Fruit fly (Drosophila melanogaster) whole organism, prepupa: ENCODE measurements around the gene CG33493.

Experiments used
- Blimp-1 ChIP-seq: fragments of 200-800 bp; sonication (Bioruptor generic); optimal IDR thresholded peaks from 3 replicates; lab custom pipeline; 2017; ENCODE audit warnings: missing biosample characterization, missing genetic modification characterization, mild to moderate bottlenecking, moderate library complexity, missing genetic modification reagents
- CG10669 ChIP-seq: fragments of 200-800 bp; sonication (Bioruptor generic); optimal IDR thresholded peaks from 3 replicates; lab custom pipeline; 2018; ENCODE audit warnings: missing biosample characterization, mild to moderate bottlenecking, missing genetic modification characterization, moderate library complexity
- CG11294 ChIP-seq: fragments of 200-800 bp; sonication (Bioruptor generic); IDR thresholded peaks from 2 replicates; pipeline ENCODE4 v1.3.6; 2022; ENCODE audit warnings: missing biosample characterization, missing genetic modification characterization
- CG11762 ChIP-seq: fragments of 200-800 bp; sonication (Bioruptor generic); optimal IDR thresholded peaks from 3 replicates; lab custom pipeline; 2016; ENCODE audit warnings: missing biosample characterization, missing genetic modification characterization; ENCODE audit not compliant: insufficient read depth
- CG1621 ChIP-seq: fragments of 200-800 bp; sonication (Bioruptor generic); optimal IDR thresholded peaks from 3 replicates; lab custom pipeline; 2018; ENCODE audit warnings: missing biosample characterization, mild to moderate bottlenecking, missing genetic modification characterization
- CG16779 ChIP-seq: fragments of 200-800 bp; sonication (Bioruptor generic); optimal IDR thresholded peaks from 3 replicates; lab custom pipeline; 2017; ENCODE audit warnings: missing biosample characterization, mild to moderate bottlenecking, missing genetic modification characterization
- CG31627 ChIP-seq: fragments of 200-800 bp; sonication (Bioruptor generic); optimal IDR thresholded peaks from 3 replicates; lab custom pipeline; 2016; ENCODE audit warnings: missing biosample characterization, missing genetic modification characterization
- CG32006 ChIP-seq: fragments of 200-800 bp; sonication (Bioruptor generic); optimal IDR thresholded peaks from 3 replicates; lab custom pipeline; 2017; ENCODE audit warnings: missing biosample characterization, mild to moderate bottlenecking, missing genetic modification characterization
- CG3919 ChIP-seq: fragments of 200-800 bp; sonication (Bioruptor generic); optimal IDR thresholded peaks from 3 replicates; lab custom pipeline; 2016; ENCODE audit warnings: missing biosample characterization, missing genetic modification characterization
- CG4318 ChIP-seq: fragments of 200-800 bp; sonication (Bioruptor generic); optimal IDR thresholded peaks from 3 replicates; lab custom pipeline; 2017; ENCODE audit warnings: missing biosample characterization, mild to moderate bottlenecking, missing genetic modification characterization
- CG6163 ChIP-seq: fragments of 200-800 bp; sonication (Bioruptor generic); IDR thresholded peaks from 3 replicates; pipeline ENCODE4 v1.3.6; 2022; ENCODE audit warnings: missing biosample characterization, missing genetic modification characterization
- CG6276 ChIP-seq: fragments of 200-800 bp; sonication (Bioruptor generic); optimal IDR thresholded peaks from 2 replicates; lab custom pipeline; 2017; ENCODE audit warnings: missing biosample characterization, mild to moderate bottlenecking, missing genetic modification characterization
- CG6792 ChIP-seq: fragments of 200-800 bp; sonication (Bioruptor generic); optimal IDR thresholded peaks from 3 replicates; lab custom pipeline; 2016; ENCODE audit warnings: missing biosample characterization, missing genetic modification characterization
- CG6808 ChIP-seq: fragments of 200-800 bp; sonication (Bioruptor generic); optimal IDR thresholded peaks from 3 replicates; lab custom pipeline; 2017; ENCODE audit warnings: missing biosample characterization, missing genetic modification characterization, mild to moderate bottlenecking, moderate library complexity, missing genetic modification reagents
- CG7368 ChIP-seq: fragments of 200-800 bp; sonication (Bioruptor generic); optimal IDR thresholded peaks from 3 replicates; lab custom pipeline; 2016; ENCODE audit warnings: missing biosample characterization, missing genetic modification characterization
- CG8119 ChIP-seq: fragments of 200-800 bp; sonication (Bioruptor generic); IDR thresholded peaks from 3 replicates; pipeline ENCODE4 v1.3.6; 2022; ENCODE audit warnings: missing biosample characterization, missing genetic modification characterization
- CG8319 ChIP-seq: fragments of 200-800 bp; sonication (Bioruptor generic); optimal IDR thresholded peaks from 3 replicates; lab custom pipeline; 2016; ENCODE audit warnings: missing biosample characterization, missing genetic modification characterization
- CG8632 ChIP-seq: fragments of 200-800 bp; sonication (Bioruptor generic); optimal IDR thresholded peaks from 3 replicates; lab custom pipeline; 2016; ENCODE audit warnings: missing biosample characterization, missing genetic modification characterization
- CG9139 ChIP-seq: fragments of 200-800 bp; sonication (Bioruptor generic); optimal IDR thresholded peaks from 3 replicates; lab custom pipeline; 2017; ENCODE audit warnings: missing biosample characterization, mild to moderate bottlenecking, missing genetic modification characterization
- Eip75B ChIP-seq: fragments of 200-800 bp; sonication (Bioruptor generic); optimal IDR thresholded peaks from 3 replicates; lab custom pipeline; 2016; ENCODE audit warnings: missing biosample characterization, missing genetic modification characterization
- Eip78C ChIP-seq: fragments of 200-800 bp; sonication (Bioruptor generic); peaks from one replicate; lab custom pipeline; 2016; ENCODE audit warnings: missing biosample characterization, missing genetic modification characterization
- Ets96B ChIP-seq: fragments of 200-800 bp; optimal IDR thresholded peaks from 2 replicates; lab custom pipeline; 2019; ENCODE audit warnings: missing biosample characterization, mild to moderate bottlenecking, missing genetic modification characterization, moderate library complexity
- Gug ChIP-seq: fragments of 200-800 bp; sonication (Bioruptor generic); IDR thresholded peaks from 2 replicates; pipeline ENCODE4 v1.3.6; 2022; ENCODE audit warnings: missing biosample characterization, missing genetic modification characterization
- Hr38 ChIP-seq: sonication (Bioruptor generic); optimal IDR thresholded peaks from 2 replicates; lab custom pipeline; 2016; ENCODE audit warnings: missing biosample characterization, missing genetic modification characterization
- Hr4 ChIP-seq: fragments of 200-800 bp; sonication (Bioruptor generic); optimal IDR thresholded peaks from 3 replicates; lab custom pipeline; 2016; ENCODE audit warnings: missing biosample characterization, missing genetic modification characterization
- Lpt ChIP-seq: fragments of 200-800 bp; sonication (Bioruptor generic); optimal IDR thresholded peaks from 3 replicates; lab custom pipeline; 2016; ENCODE audit warnings: missing biosample characterization, missing genetic modification characterization
- Met ChIP-seq: fragments of 200-800 bp; sonication (Bioruptor generic); optimal IDR thresholded peaks from 3 replicates; lab custom pipeline; 2016; ENCODE audit warnings: missing biosample characterization, missing genetic modification characterization
- OdsH ChIP-seq: fragments of 200-800 bp; sonication (Bioruptor generic); optimal IDR thresholded peaks from 3 replicates; lab custom pipeline; 2016; ENCODE audit warnings: missing biosample characterization, missing genetic modification characterization
- Smox ChIP-seq: fragments of 200-800 bp; sonication (Bioruptor generic); optimal IDR thresholded peaks from 3 replicates; lab custom pipeline; 2016; ENCODE audit warnings: missing biosample characterization, missing genetic modification characterization
- Sox102F ChIP-seq: fragments of 200-800 bp; sonication (Bioruptor generic); optimal IDR thresholded peaks from 2 replicates; lab custom pipeline; 2016; ENCODE audit warnings: missing biosample characterization, mild to moderate bottlenecking, missing genetic modification characterization
- Sox14 ChIP-seq: fragments of 200-800 bp; sonication (Bioruptor generic); optimal IDR thresholded peaks from 3 replicates; lab custom pipeline; 2016; ENCODE audit warnings: missing biosample characterization, missing genetic modification characterization
- achi ChIP-seq: fragments of 200-800 bp; sonication (Bioruptor generic); optimal IDR thresholded peaks from 3 replicates; lab custom pipeline; 2016; ENCODE audit warnings: missing biosample characterization, missing genetic modification characterization
- acj6 ChIP-seq: fragments of 200-800 bp; sonication (Bioruptor generic); optimal IDR thresholded peaks from 3 replicates; lab custom pipeline; 2016; ENCODE audit warnings: missing biosample characterization, missing genetic modification characterization
- cyc ChIP-seq: fragments of 200-800 bp; sonication (Bioruptor generic); optimal IDR thresholded peaks from 3 replicates; lab custom pipeline; 2016; ENCODE audit warnings: missing biosample characterization, missing genetic modification characterization
- dsx ChIP-seq: fragments of 200-800 bp; optimal IDR thresholded peaks from 3 replicates; lab custom pipeline; 2019; ENCODE audit warnings: missing biosample characterization, mild to moderate bottlenecking, missing genetic modification characterization, moderate library complexity; ENCODE audit not compliant: poor library complexity, severe bottlenecking
- eg ChIP-seq: fragments of 200-800 bp; sonication (Bioruptor generic); IDR thresholded peaks from 3 replicates; pipeline ENCODE4 v1.3.6; 2022; ENCODE audit warnings: missing biosample characterization, missing genetic modification characterization
- esn ChIP-seq: fragments of 200-800 bp; sonication (Bioruptor generic); optimal IDR thresholded peaks from 2 replicates; lab custom pipeline; 2016; ENCODE audit warnings: missing biosample characterization, mild to moderate bottlenecking, missing genetic modification characterization, moderate library complexity
- fd85E ChIP-seq: fragments of 200-800 bp; sonication (Bioruptor generic); optimal IDR thresholded peaks from 3 replicates; lab custom pipeline; 2016; ENCODE audit warnings: missing biosample characterization, missing genetic modification characterization
- fkh ChIP-seq: fragments of 200-800 bp; sonication (Bioruptor generic); optimal IDR thresholded peaks from 3 replicates; lab custom pipeline; 2017; ENCODE audit warnings: missing biosample characterization, mild to moderate bottlenecking, missing genetic modification characterization, moderate library complexity
- net ChIP-seq: fragments of 200-800 bp; sonication (Bioruptor generic); optimal IDR thresholded peaks from 3 replicates; lab custom pipeline; 2016; ENCODE audit warnings: missing biosample characterization, missing genetic modification characterization
- pdm3 ChIP-seq: fragments of 200-800 bp; sonication (Bioruptor generic); optimal IDR thresholded peaks from 3 replicates; lab custom pipeline; 2016; ENCODE audit warnings: missing biosample characterization, missing genetic modification characterization
- salr ChIP-seq, 2 experiments: fragments of 200-800 bp; sonication (Bioruptor generic); optimal IDR thresholded peaks; 3 replicates each; lab custom pipeline; 2016 to 2018; ENCODE audit warnings: missing biosample characterization in 2 of 2, missing genetic modification characterization in 2 of 2, mild to moderate bottlenecking in 1 of 2
- spab ChIP-seq: fragments of 200-800 bp; sonication (Bioruptor generic); optimal IDR thresholded peaks from 2 replicates; lab custom pipeline; 2017; ENCODE audit warnings: missing biosample characterization, mild to moderate bottlenecking, missing genetic modification characterization, missing genetic modification reagents
- ss ChIP-seq, 2 experiments: fragments of 200-800 bp; sonication (Bioruptor generic); optimal IDR thresholded peaks; 2 replicates in 1 of 2; 3 replicates in 1 of 2; lab custom pipeline; 2017 to 2018; ENCODE audit warnings: mild to moderate bottlenecking in 2 of 2, missing biosample characterization in 2 of 2, missing genetic modification characterization in 2 of 2, moderate library complexity in 1 of 2
- topi ChIP-seq: fragments of 200-800 bp; sonication (Bioruptor generic); optimal IDR thresholded peaks from 3 replicates; lab custom pipeline; 2016; ENCODE audit warnings: missing biosample characterization, missing genetic modification characterization
- vri ChIP-seq: fragments of 200-800 bp; sonication (Bioruptor generic); optimal IDR thresholded peaks from 3 replicates; lab custom pipeline; 2016; ENCODE audit warnings: missing biosample characterization, mild to moderate bottlenecking, missing genetic modification characterization

CG33493 gene

dm6 chr3L:10679711-10680154 lies 13.2 kb downstream of the CG33493 start:
- TF ChIP-seq fkh (GFP tag; lab: Kevin White, UChicago) (peak; percentile 86), CG31627 (GFP tag; lab: Kevin White, UChicago) (no peak), CG16779 (tag; lab: Kevin White, UChicago) (peak; percentile 28), ss (GFP tag; optimal IDR thresholded peaks at IDR 0.05; lab: Kevin White, UChicago) (peak in 1 of 2 experiments; percentile 38), CG11294 (GFP tag; lab: Robert Waterston, UW) (0 out of 2 replicates have a peak, but pooled peaks have one; percentile 32), CG6163 (GFP tag; lab: Robert Waterston, UW) (peak; percentile 64), Sox14 (GFP tag; lab: Kevin White, UChicago) (peak; percentile 34), dsx (GFP tag; lab: Kevin White, UChicago) (peak; percentile 29), Met (GFP tag; lab: Kevin White, UChicago) (peak; percentile 44), pdm3 (GFP tag; lab: Kevin White, UChicago) (no peak), CG11762 (GFP tag; lab: Kevin White, UChicago) (no peak), CG1621 (tag; lab: Kevin White, UChicago) (no peak), CG6276 (GFP tag; lab: Kevin White, UChicago) (peak; percentile 22), Gug (GFP tag; lab: Robert Waterston, UW) (no peak), cyc (GFP tag; lab: Kevin White, UChicago) (no peak), OdsH (GFP tag; lab: Kevin White, UChicago) (peak; percentile 21), Eip78C (GFP tag; lab: Kevin White, UChicago) (peak; percentile 75), CG8632 (GFP tag; lab: Kevin White, UChicago) (no peak), CG32006 (GFP tag; lab: Kevin White, UChicago) (peak; percentile 56), acj6 (GFP tag; lab: Kevin White, UChicago) (peak; percentile 24), net (GFP tag; lab: Kevin White, UChicago) (peak; percentile 42), Eip75B (GFP tag; lab: Kevin White, UChicago) (peak; percentile 16), CG10669 (GFP tag; lab: Kevin White, UChicago) (peak; percentile 7), Sox102F (peak; percentile 26), Ets96B (tag; lab: Kevin White, UChicago) (peak; percentile 36), Smox (GFP tag; lab: Kevin White, UChicago) (no peak), Lpt (GFP tag; lab: Kevin White, UChicago) (no peak), salr (GFP tag; optimal IDR thresholded peaks at IDR 0.05; lab: Kevin White, UChicago) (peak in 1 of 2 experiments; percentile 13), eg (GFP tag; lab: Robert Waterston, UW) (peak; percentile 58; the same call in 2 of the 3 replicates), Hr4 (GFP tag; lab: Kevin White, UChicago) (peak; percentile 38), esn (GFP tag; lab: Kevin White, UChicago) (peak; percentile 7), achi (GFP tag; lab: Kevin White, UChicago) (peak; percentile 30), CG6808 (peak; percentile 1), CG8119 (peak; percentile 52; the same call in 2 of the 3 replicates), CG3919 (peak; percentile 16), spab (no peak), CG9139 (GFP tag; lab: Kevin White, UChicago) (peak; percentile 0)

dm6 chr3L:10678545-10679067 lies 14.4 kb downstream of the CG33493 start:
- TF ChIP-seq CG8319 (peak; percentile 73), CG6808 (peak; percentile 88), Sox102F (peak; percentile 85), fd85E (no peak), CG7368 (GFP tag; lab: Kevin White, UChicago) (peak; percentile 66), CG8119 (peak; percentile 97), Hr38 (GFP tag; lab: Kevin White, UChicago) (no peak), Blimp-1 (GFP tag; lab: Kevin White, UChicago) (peak; percentile 73), vri (GFP tag; lab: Kevin White, UChicago) (peak; percentile 48), fkh (GFP tag; lab: Kevin White, UChicago) (peak; percentile 70), Smox (GFP tag; lab: Kevin White, UChicago) (peak; percentile 84), CG9139 (GFP tag; lab: Kevin White, UChicago) (peak; percentile 82), topi (GFP tag; lab: Kevin White, UChicago) (peak; percentile 88), pdm3 (GFP tag; lab: Kevin White, UChicago) (peak; percentile 88), salr (GFP tag; optimal IDR thresholded peaks at IDR 0.05; lab: Kevin White, UChicago) (peak; percentile 42 to 93), CG6163 (GFP tag; lab: Robert Waterston, UW) (peak; percentile 84; the same call in 2 of the 3 replicates), Eip75B (GFP tag; lab: Kevin White, UChicago) (peak; percentile 95), Sox14 (GFP tag; lab: Kevin White, UChicago) (peak; percentile 91), CG4318 (GFP tag; lab: Kevin White, UChicago) (peak; percentile 82), Eip78C (GFP tag; lab: Kevin White, UChicago) (peak; percentile 97), esn (GFP tag; lab: Kevin White, UChicago) (peak; percentile 94), CG11294 (GFP tag; lab: Robert Waterston, UW) (peak; percentile 90), CG6792 (peak; percentile 88), Met (GFP tag; lab: Kevin White, UChicago) (peak; percentile 89), CG6276 (GFP tag; lab: Kevin White, UChicago) (peak; percentile 88)
